Fruit fly (Drosophila melanogaster): ENCODE measurements around the gene Srp68.

Srp68 gene

dm6 chr3L:8950955-8951354 is 23.9 kb upstream of the Srp68 start (continued):
- TF ChIP-seq Adf1 (GFP tag; IDR thresholded peaks at IDR 0.05) (no peak), Lpt (GFP tag; optimal IDR thresholded peaks at IDR 0.05) (no peak), Dp (GFP tag; optimal IDR thresholded peaks at IDR 0.05) (no peak), Dip3 (GFP tag; optimal IDR thresholded peaks at IDR 0.05) (no peak), CG9215 (GFP tag; IDR thresholded peaks at IDR 0.05) (0 out of 2 replicates have a peak, but pooled peaks have one; percentile 8), Kr (GFP tag; optimal IDR thresholded peaks at IDR 0.05) (no peak), tio (GFP tag; optimal IDR thresholded peaks at IDR 0.05) (peak; percentile 43), Dll (GFP tag; IDR thresholded peaks at IDR 0.05; ENCODE audit: partially characterized antibody) (no peak), dan (GFP tag; IDR thresholded peaks at IDR 0.05) (no peak), CG2712 (tag; optimal IDR thresholded peaks at IDR 0.05) (peak; percentile 76), jigr1 (GFP tag; IDR thresholded peaks at IDR 0.05) (no peak), sqz (GFP tag; optimal IDR thresholded peaks at IDR 0.05) (no peak), CG3065 (GFP tag; optimal IDR thresholded peaks at IDR 0.05) (no peak), Taf1 (GFP tag; IDR thresholded peaks at IDR 0.05) (no peak), C15 (GFP tag; IDR thresholded peaks at IDR 0.05) (no peak), Atf3 (GFP tag; optimal IDR thresholded peaks at IDR 0.05) (no peak), CG17912 (GFP tag; optimal IDR thresholded peaks at IDR 0.05) (no peak), sisA (GFP tag; IDR thresholded peaks at IDR 0.05) (peak; percentile 47; the same call in 1 of the 2 replicates), gt (GFP tag; IDR thresholded peaks at IDR 0.05) (no peak), CG3281 (GFP tag; optimal IDR thresholded peaks at IDR 0.05) (peak; percentile 57), sc (optimal IDR thresholded peaks at IDR 0.05) (no peak), sc (GFP tag; optimal IDR thresholded peaks at IDR 0.05) (no peak), sens (GFP tag) (peak; percentile 25), kah (GFP tag; optimal IDR thresholded peaks at IDR 0.05) (no peak), nerfin-1 (tag; optimal IDR thresholded peaks at IDR 0.05) (peak; percentile 46), Dbx (GFP tag; IDR thresholded peaks at IDR 0.05) (no peak), CG14860 (GFP tag; IDR thresholded peaks at IDR 0.05; ENCODE audit: partially characterized antibody) (no peak), Bteb2 (GFP tag; optimal IDR thresholded peaks at IDR 0.05) (no peak), CG10654 (GFP tag; optimal IDR thresholded peaks at IDR 0.05) (no peak), Oli (tag; optimal IDR thresholded peaks at IDR 0.05) (peak; percentile 72), Antp (GFP tag; optimal IDR thresholded peaks at IDR 0.05) (no peak), CG15011 (GFP tag; optimal IDR thresholded peaks at IDR 0.05) (no peak), CG1603 (tag; optimal IDR thresholded peaks at IDR 0.05) (no peak), TFAM (GFP tag; optimal IDR thresholded peaks at IDR 0.05) (no peak), CG31388 (GFP tag; optimal IDR thresholded peaks at IDR 0.05) (no peak), bcd (GFP tag; optimal IDR thresholded peaks at IDR 0.05) (peak; percentile 49), CG1024 (GFP tag; IDR thresholded peaks at IDR 0.05) (no peak), Optix (GFP tag; IDR thresholded peaks at IDR 0.05) (no peak), Mrtf (GFP tag; IDR thresholded peaks at IDR 0.05) (no peak), Spps (tag; optimal IDR thresholded peaks at IDR 0.05) (no peak), fru (optimal IDR thresholded peaks at IDR 0.05) (no peak), CG12104 (GFP tag; optimal IDR thresholded peaks at IDR 0.05) (peak; percentile 51), vvl (GFP tag; IDR thresholded peaks at IDR 0.05) (0 out of 2 replicates have a peak, but pooled peaks have one; percentile 52), trh (GFP tag; optimal IDR thresholded peaks at IDR 0.05) (no peak), Ssrp (tag; optimal IDR thresholded peaks at IDR 0.05) (peak; percentile 67), CG31224 (GFP tag; IDR thresholded peaks at IDR 0.05) (no peak), cad (GFP tag; optimal IDR thresholded peaks at IDR 0.05) (no peak), CG6683 (GFP tag; optimal IDR thresholded peaks at IDR 0.05) (no peak), CG6175 (GFP tag; IDR thresholded peaks at IDR 0.05) (no peak), Awh (GFP tag; IDR thresholded peaks at IDR 0.05) (no peak), CG17612 (GFP tag; IDR thresholded peaks at IDR 0.05) (no peak), CG3407 (GFP tag; optimal IDR thresholded peaks at IDR 0.05) (no peak), CG2129 (GFP tag; IDR thresholded peaks at IDR 0.05; ENCODE audit: partially characterized antibody) (no peak), sima (GFP tag; optimal IDR thresholded peaks at IDR 0.05) (no peak)
